Fruit fly (Drosophila melanogaster): ENCODE results near the gene Ccdc85.

The Ccdc85 gene

dm6 chr2L:2972439-2972936, 26.6 kb upstream of the Ccdc85 start, which contains the start of the genes Rrp1 and gammaTub23C (continued):
- TF ChIP-seq CG14050 (GFP tag; IDR thresholded peaks at IDR 0.05) (peak; percentile 58; the same call in 1 of the 3 replicates), sima (GFP tag; optimal IDR thresholded peaks at IDR 0.05) (no peak), mam (GFP tag; optimal IDR thresholded peaks at IDR 0.05) (peak; percentile 72), CG32532 (GFP tag; IDR thresholded peaks at IDR 0.05) (peak; percentile 83), ken (GFP tag; IDR thresholded peaks at IDR 0.05) (peak; percentile 44; the same call in 1 of the 3 replicates), cad (GFP tag; optimal IDR thresholded peaks at IDR 0.05) (no peak), eyg (GFP tag; optimal IDR thresholded peaks at IDR 0.05) (peak; percentile 35), tap (tag; optimal IDR thresholded peaks at IDR 0.05) (peak; percentile 78), nom (GFP tag; optimal IDR thresholded peaks at IDR 0.05) (peak; percentile 84), bowl (GFP tag; IDR thresholded peaks at IDR 0.05) (no peak), wek (GFP tag; optimal IDR thresholded peaks at IDR 0.05) (no peak), dimm (GFP tag; IDR thresholded peaks at IDR 0.05) (0 out of 2 replicates have a peak, but pooled peaks have one; percentile 24), Eip74EF (GFP tag; optimal IDR thresholded peaks at IDR 0.05) (peak in 1 of 2 experiments; percentile 86), CG15514 (GFP tag; optimal IDR thresholded peaks at IDR 0.05) (peak; percentile 72), cg (GFP tag; optimal IDR thresholded peaks at IDR 0.05) (no peak), HmgD (GFP tag; optimal IDR thresholded peaks at IDR 0.05) (peak; percentile 6), aop (GFP tag; IDR thresholded peaks at IDR 0.05) (no peak), Vsx1 (GFP tag; optimal IDR thresholded peaks at IDR 0.05) (no peak), danr (GFP tag; IDR thresholded peaks at IDR 0.05) (peak; percentile 47; the same call in 1 of the 2 replicates), fru (optimal IDR thresholded peaks at IDR 0.05) (no peak), CG17361 (GFP tag; IDR thresholded peaks at IDR 0.05) (peak; percentile 99), sr (GFP tag; IDR thresholded peaks at IDR 0.05) (no peak), p53 (GFP tag; optimal IDR thresholded peaks at IDR 0.05) (no peak), esg (GFP tag; conservative IDR thresholded peaks at IDR 0.05) (peak; percentile 81), Sox100B (GFP tag; optimal IDR thresholded peaks at IDR 0.05) (peak; percentile 95), CG13894 (tag; optimal IDR thresholded peaks at IDR 0.05) (peak; percentile 53), Hr51 (GFP tag; optimal IDR thresholded peaks at IDR 0.05) (peak; percentile 85 to 91), sd (tag; optimal IDR thresholded peaks at IDR 0.05) (no peak), CTCF (GFP tag; optimal IDR thresholded peaks at IDR 0.05) (peak; percentile 48), CG9817 (tag; optimal IDR thresholded peaks at IDR 0.05) (peak; percentile 90), Dip3 (GFP tag; optimal IDR thresholded peaks at IDR 0.05) (peak; percentile 81), Lim3 (GFP tag; IDR thresholded peaks at IDR 0.05) (peak; percentile 68; the same call in 1 of the 2 replicates), twi (tag; optimal IDR thresholded peaks at IDR 0.05) (peak; percentile 89), luna (GFP tag; optimal IDR thresholded peaks at IDR 0.05) (no peak), CG34376 (GFP tag; optimal IDR thresholded peaks at IDR 0.05) (peak; percentile 81), Meics (GFP tag; optimal IDR thresholded peaks at IDR 0.05) (peak; percentile 93), CG4854 (GFP tag; optimal IDR thresholded peaks at IDR 0.05) (peak; percentile 76), CG11456 (GFP tag; IDR thresholded peaks at IDR 0.05) (peak; percentile 77; the same call in 2 of the 3 replicates), pros (GFP tag; optimal IDR thresholded peaks at IDR 0.05) (peak; percentile 47), pb (GFP tag; optimal IDR thresholded peaks at IDR 0.05) (peak; percentile 47), CG18619 (GFP tag; optimal IDR thresholded peaks at IDR 0.05) (peak; percentile 94), br (optimal IDR thresholded peaks at IDR 0.05) (no peak), Nf-YA (GFP tag; IDR thresholded peaks at IDR 0.05) (no peak), hb (GFP tag; IDR thresholded peaks at IDR 0.05; ENCODE audit: partially characterized antibody) (no peak), zen (tag; optimal IDR thresholded peaks at IDR 0.05) (peak; percentile 81), al (GFP tag; IDR thresholded peaks at IDR 0.05) (peak; percentile 87), Ets97D (GFP tag; optimal IDR thresholded peaks at IDR 0.05) (peak; percentile 37), Hsf (GFP tag; optimal IDR thresholded peaks at IDR 0.05) (peak; percentile 90), Dek (tag; optimal IDR thresholded peaks at IDR 0.05) (peak; percentile 85), CG6854 (GFP tag; optimal IDR thresholded peaks at IDR 0.05) (peak; percentile 74), CG30020 (tag; optimal IDR thresholded peaks at IDR 0.05) (peak; percentile 83)

All from whole organism, embryonic.